Worm (Caenorhabditis elegans): Measurements from ENCODE around the gene daz-1.

daz-1 gene

ce11 chrII:5426054-5426453 lies 30.1 kb upstream of the daz-1 start (continued):
- no peak for TF ChIP-seq mef-2 (tag; optimal IDR thresholded peaks at IDR 0.05)
- no peak for TF ChIP-seq irx-1 (tag; optimal IDR thresholded peaks at IDR 0.05)
- no peak for TF ChIP-seq pag-3 (tag; optimal IDR thresholded peaks at IDR 0.05; ENCODE audit: borderline replicate concordance, insufficient read depth)
- no peak for TF ChIP-seq nhr-237 (tag; optimal IDR thresholded peaks at IDR 0.05)
- peak; percentile 34 for TF ChIP-seq blmp-1 (tag; optimal IDR thresholded peaks at IDR 0.05)
- peak; percentile 12 for TF ChIP-seq lir-3 (tag; optimal IDR thresholded peaks at IDR 0.05; ENCODE audit: poor library complexity)
- TF ChIP-seq ets-5 (GFP tag; IDR thresholded peaks at IDR 0.05), result no peak
- TF ChIP-seq C34B4.2 (tag; optimal IDR thresholded peaks at IDR 0.05), result no peak
- peak; percentile 6 for TF ChIP-seq snpc-4 (tag; optimal IDR thresholded peaks at IDR 0.05)
- TF ChIP-seq vab-15 (tag; optimal IDR thresholded peaks at IDR 0.05), result no peak
- peak; percentile 21; the same call in 1 of the 2 replicates for TF ChIP-seq nhr-19 (GFP tag; conservative IDR thresholded peaks at IDR 0.05)
- TF ChIP-seq sptf-1 (tag; optimal IDR thresholded peaks at IDR 0.05), result no peak
- no peak for TF ChIP-seq nhr-11 (tag; optimal IDR thresholded peaks at IDR 0.05)
- peak; percentile 19 for TF ChIP-seq xbp-1 (tag; optimal IDR thresholded peaks at IDR 0.05)
- TF ChIP-seq hpl-2 (GFP tag; optimal IDR thresholded peaks at IDR 0.05), result no peak
- peak; percentile 37 for TF ChIP-seq lin-13 (GFP tag; optimal IDR thresholded peaks at IDR 0.05)
- TF ChIP-seq nhr-84 (tag; optimal IDR thresholded peaks at IDR 0.05), result no peak
- TF ChIP-seq ceh-88 (GFP tag; IDR thresholded peaks at IDR 0.05), result no peak
- peak; percentile 17 for TF ChIP-seq skn-1 (tag; optimal IDR thresholded peaks at IDR 0.05)
- TF ChIP-seq lin-14 (GFP tag; optimal IDR thresholded peaks at IDR 0.05), result peak; percentile 85
- TF ChIP-seq jun-1 (tag; optimal IDR thresholded peaks at IDR 0.05), result no peak
- TF ChIP-seq egl-27 (tag; optimal IDR thresholded peaks at IDR 0.05), result no peak
- peak; percentile 60 to 78 for TF ChIP-seq lin-35 (GFP tag; optimal IDR thresholded peaks at IDR 0.05)
- TF ChIP-seq ztf-11 (tag; optimal IDR thresholded peaks at IDR 0.05), result no peak
- TF ChIP-seq ceh-82 (tag; optimal IDR thresholded peaks at IDR 0.05), result no peak
- no peak for TF ChIP-seq zag-1 (tag; optimal IDR thresholded peaks at IDR 0.05)
- TF ChIP-seq ztf-4 (tag; optimal IDR thresholded peaks at IDR 0.05), result peak; percentile 36
- no peak for TF ChIP-seq unc-62 (GFP tag; optimal IDR thresholded peaks at IDR 0.05)
- no peak for TF ChIP-seq unc-30 (tag; optimal IDR thresholded peaks at IDR 0.05)
- TF ChIP-seq egl-13 (tag; optimal IDR thresholded peaks at IDR 0.05), result no peak
- TF ChIP-seq tbx-2 (tag; optimal IDR thresholded peaks at IDR 0.05), result no peak
- no peak for TF ChIP-seq nhr-77 (tag; optimal IDR thresholded peaks at IDR 0.05)
- TF ChIP-seq fkh-8 (tag; optimal IDR thresholded peaks at IDR 0.05), result no peak
- TF ChIP-seq pax-3 (tag; optimal IDR thresholded peaks at IDR 0.05), result no peak
- TF ChIP-seq efl-1 (optimal IDR thresholded peaks at IDR 0.05), result peak; percentile 45 to 55
- TF ChIP-seq efl-1 (GFP tag; optimal IDR thresholded peaks at IDR 0.05 in 1 of 2), result peak; percentile 45 to 89
- no peak for TF ChIP-seq unc-86 (tag; optimal IDR thresholded peaks at IDR 0.05)
- TF ChIP-seq alr-1 (tag; optimal IDR thresholded peaks at IDR 0.05; ENCODE audit: borderline replicate concordance), result no peak
- TF ChIP-seq nhr-71 (tag; optimal IDR thresholded peaks at IDR 0.05), result peak; percentile 78
- TF ChIP-seq Y116A8C.19 (tag; optimal IDR thresholded peaks at IDR 0.05; ENCODE audit: borderline replicate concordance), result no peak
- TF ChIP-seq mab-9 (GFP tag; IDR thresholded peaks at IDR 0.05), result no peak
- peak; percentile 17 for TF ChIP-seq nhr-90 (tag; optimal IDR thresholded peaks at IDR 0.05; ENCODE audit: poor library complexity)
- TF ChIP-seq aha-1 (tag; optimal IDR thresholded peaks at IDR 0.05), result no peak
- no peak for TF ChIP-seq fos-1 (tag; optimal IDR thresholded peaks at IDR 0.05)

- TF ChIP-seq elt-3 (tag; optimal IDR thresholded peaks at IDR 0.05) (no peak), nhr-85 (tag) (peak; percentile 12)
Measured at ce11 chrII:5426470-5426869, 29.6 kb upstream of the daz-1 start.

Data from whole organism, L1 larva.